Worm (Caenorhabditis elegans) whole organism, L4/young adult: ENCODE results near the gene Y97E10AR.8.

Experiments used
- W03F9.2 ChIP-seq: fragments of 150-350 bp; optimal IDR thresholded peaks from 2 replicates; lab custom pipeline; 2014; ENCODE audit warnings: missing biosample characterization, missing genetic modification characterization
- dao-5 ChIP-seq: sonication (generic microtip); optimal IDR thresholded peaks from 2 replicates; lab custom pipeline; 2016; ENCODE audit warnings: missing genotype, missing genetic modification characterization, moderate library complexity, missing compliant biosample characterization
- him-1 ChIP-seq: sonication (generic microtip); optimal IDR thresholded peaks from 2 replicates; lab custom pipeline; 2016; ENCODE audit warnings: missing genotype, missing genetic modification reagents, missing genetic modification characterization, missing compliant biosample characterization

DNA sequence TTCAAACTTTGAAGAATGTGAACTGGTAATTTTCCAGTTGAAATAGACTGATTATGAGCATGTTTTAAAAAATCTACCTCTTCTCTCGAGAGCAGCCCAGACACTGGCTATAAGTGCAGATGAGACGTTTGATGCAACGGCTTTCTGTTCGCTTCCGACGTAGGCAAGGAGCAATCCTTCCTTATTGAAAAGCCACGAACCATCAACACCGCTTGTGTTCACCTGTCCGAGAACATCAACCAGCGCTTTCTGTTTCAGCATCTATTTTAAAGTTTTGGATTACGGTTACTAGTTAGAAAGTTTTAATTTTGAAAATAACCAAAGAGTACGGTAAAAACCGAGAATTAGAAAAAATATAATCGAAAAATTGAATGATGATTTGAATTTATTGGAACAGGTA, 5.7 kb downstream of the Y97E10AR.8 start, which contains the start of gene lmtr-2:
- TF ChIP-seq dao-5 (tag; lab: Kevin White, UChicago), result no peak
- TF ChIP-seq him-1 (tag; lab: Kevin White, UChicago), result no peak
- TF ChIP-seq W03F9.2, result no peak
